Worm (Caenorhabditis elegans): ENCODE results near the gene nhr-6.

DNA sequence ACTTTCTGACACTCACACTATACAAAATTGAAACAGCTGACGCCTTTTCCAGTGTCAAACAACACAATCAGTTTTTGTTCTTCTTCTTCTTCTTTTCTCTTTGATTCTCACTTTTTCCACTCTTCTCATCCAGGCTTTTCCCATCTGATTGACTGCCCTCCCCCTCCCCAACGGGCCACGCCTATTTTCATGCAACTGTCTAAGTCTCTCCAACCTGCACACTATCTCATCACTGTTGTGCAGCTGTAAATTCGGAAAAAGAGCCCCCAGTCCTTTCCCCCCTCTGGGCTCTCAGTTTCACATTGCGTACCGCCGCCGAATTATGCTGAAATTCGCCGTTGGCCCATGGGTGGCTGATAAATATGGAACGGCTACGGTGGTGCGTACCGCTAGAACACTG lies 27.9 kb downstream of the nhr-6 start:
- TF ChIP-seq lag-1 (GFP tag; IDR thresholded peaks at IDR 0.05) (no peak), hsf-1 (GFP tag; IDR thresholded peaks at IDR 0.05) (no peak), Y53G8AR.9 (GFP tag; conservative IDR thresholded peaks at IDR 0.05) (no peak), F33H1.4 (GFP tag; IDR thresholded peaks at IDR 0.05) (no peak), unc-62 (GFP tag; optimal IDR thresholded peaks at IDR 0.05) (no peak), bed-2 (GFP tag; IDR thresholded peaks at IDR 0.05) (no peak), efl-1 (GFP tag; optimal IDR thresholded peaks at IDR 0.05) (no peak), pha-4 (tag; optimal IDR thresholded peaks at IDR 0.05) (no peak), ztf-25 (GFP tag; IDR thresholded peaks at IDR 0.05) (no peak)

All from whole organism, young adult.